Fruit fly (Drosophila melanogaster): ENCODE measurements around the gene CG12502.

DNA sequence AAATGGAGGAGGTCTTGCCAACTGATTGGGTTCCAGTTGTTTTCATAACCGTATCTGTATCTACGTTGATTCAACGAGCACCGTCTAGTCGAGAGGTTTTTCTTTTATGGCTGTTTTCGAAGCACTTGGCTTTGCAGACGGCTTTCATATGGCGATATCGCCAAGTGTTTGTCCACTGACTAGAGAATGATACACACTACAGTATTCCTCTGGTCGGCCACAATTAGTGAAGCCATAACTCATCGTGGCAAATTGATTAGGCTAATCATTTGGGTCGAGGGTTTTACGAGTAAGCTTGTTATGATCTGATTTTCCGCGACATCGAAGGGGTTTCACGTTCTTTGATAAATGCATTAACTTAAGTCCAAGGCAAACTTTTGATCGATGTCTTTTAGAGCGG, 11.5 kb downstream of the CG12502 start:
- no peak for TF ChIP-seq CG6175 (GFP tag; IDR thresholded peaks at IDR 0.05)
- no peak for TF ChIP-seq Scr (GFP tag; IDR thresholded peaks at IDR 0.05; ENCODE audit: partially characterized antibody)
- TF ChIP-seq tup (GFP tag; optimal IDR thresholded peaks at IDR 0.05): no peak
